Fruit fly (Drosophila melanogaster) whole organism, prepupa: Measurements from ENCODE around the gene Pebp1.

ENCODE experiments used
- Blimp-1 ChIP-seq: fragments of 200-800 bp; sonication (Bioruptor generic); optimal IDR thresholded peaks from 3 replicates; lab custom pipeline; 2017; ENCODE audit warnings: missing biosample characterization, missing genetic modification characterization, mild to moderate bottlenecking, moderate library complexity, missing genetic modification reagents
- CG10631 ChIP-seq: fragments of 200-800 bp; sonication (Bioruptor generic); optimal IDR thresholded peaks from 2 replicates; lab custom pipeline; 2016; ENCODE audit warnings: missing biosample characterization, missing genetic modification characterization
- CG10669 ChIP-seq: fragments of 200-800 bp; sonication (Bioruptor generic); optimal IDR thresholded peaks from 3 replicates; lab custom pipeline; 2018; ENCODE audit warnings: missing biosample characterization, mild to moderate bottlenecking, missing genetic modification characterization, moderate library complexity
- CG11294 ChIP-seq: fragments of 200-800 bp; sonication (Bioruptor generic); IDR thresholded peaks from 2 replicates; pipeline ENCODE4 v1.3.6; 2022; ENCODE audit warnings: missing biosample characterization, missing genetic modification characterization
- CG11762 ChIP-seq: fragments of 200-800 bp; sonication (Bioruptor generic); optimal IDR thresholded peaks from 3 replicates; lab custom pipeline; 2016; ENCODE audit warnings: missing biosample characterization, missing genetic modification characterization; ENCODE audit not compliant: insufficient read depth
- CG11902 ChIP-seq: fragments of 200-800 bp; sonication (Bioruptor generic); optimal IDR thresholded peaks from 3 replicates; lab custom pipeline; 2016; ENCODE audit warnings: missing biosample characterization, missing genetic modification characterization
- CG1621 ChIP-seq: fragments of 200-800 bp; sonication (Bioruptor generic); optimal IDR thresholded peaks from 3 replicates; lab custom pipeline; 2018; ENCODE audit warnings: missing biosample characterization, mild to moderate bottlenecking, missing genetic modification characterization
- CG16779 ChIP-seq: fragments of 200-800 bp; sonication (Bioruptor generic); optimal IDR thresholded peaks from 3 replicates; lab custom pipeline; 2017; ENCODE audit warnings: missing biosample characterization, mild to moderate bottlenecking, missing genetic modification characterization
- CG3032 ChIP-seq: fragments of 200-800 bp; optimal IDR thresholded peaks from 2 replicates; lab custom pipeline; 2019; ENCODE audit warnings: missing biosample characterization, mild to moderate bottlenecking, missing genetic modification characterization, moderate library complexity
- CG32006 ChIP-seq: fragments of 200-800 bp; sonication (Bioruptor generic); optimal IDR thresholded peaks from 3 replicates; lab custom pipeline; 2017; ENCODE audit warnings: missing biosample characterization, mild to moderate bottlenecking, missing genetic modification characterization
- CG34406 ChIP-seq: fragments of 200-800 bp; sonication (Bioruptor generic); optimal IDR thresholded peaks from 3 replicates; lab custom pipeline; 2016; ENCODE audit warnings: missing biosample characterization, missing genetic modification characterization
- CG3919 ChIP-seq: fragments of 200-800 bp; sonication (Bioruptor generic); optimal IDR thresholded peaks from 3 replicates; lab custom pipeline; 2016; ENCODE audit warnings: missing biosample characterization, missing genetic modification characterization
- CG6276 ChIP-seq: fragments of 200-800 bp; sonication (Bioruptor generic); optimal IDR thresholded peaks from 2 replicates; lab custom pipeline; 2017; ENCODE audit warnings: missing biosample characterization, mild to moderate bottlenecking, missing genetic modification characterization
- CG6792 ChIP-seq: fragments of 200-800 bp; sonication (Bioruptor generic); optimal IDR thresholded peaks from 3 replicates; lab custom pipeline; 2016; ENCODE audit warnings: missing biosample characterization, missing genetic modification characterization
- CG6808 ChIP-seq: fragments of 200-800 bp; sonication (Bioruptor generic); optimal IDR thresholded peaks from 3 replicates; lab custom pipeline; 2017; ENCODE audit warnings: missing biosample characterization, missing genetic modification characterization, mild to moderate bottlenecking, moderate library complexity, missing genetic modification reagents
- CG6854 ChIP-seq: fragments of 200-800 bp; sonication (Bioruptor generic); optimal IDR thresholded peaks from 2 replicates; lab custom pipeline; 2017; ENCODE audit warnings: missing biosample characterization, mild to moderate bottlenecking, missing genetic modification characterization
- CG8119 ChIP-seq: fragments of 200-800 bp; sonication (Bioruptor generic); IDR thresholded peaks from 3 replicates; pipeline ENCODE4 v1.3.6; 2022; ENCODE audit warnings: missing biosample characterization, missing genetic modification characterization
- CG8319 ChIP-seq: fragments of 200-800 bp; sonication (Bioruptor generic); optimal IDR thresholded peaks from 3 replicates; lab custom pipeline; 2016; ENCODE audit warnings: missing biosample characterization, missing genetic modification characterization
- CG8632 ChIP-seq: fragments of 200-800 bp; sonication (Bioruptor generic); optimal IDR thresholded peaks from 3 replicates; lab custom pipeline; 2016; ENCODE audit warnings: missing biosample characterization, missing genetic modification characterization
- Eip75B ChIP-seq: fragments of 200-800 bp; sonication (Bioruptor generic); optimal IDR thresholded peaks from 3 replicates; lab custom pipeline; 2016; ENCODE audit warnings: missing biosample characterization, missing genetic modification characterization
- Eip78C ChIP-seq: fragments of 200-800 bp; sonication (Bioruptor generic); peaks from one replicate; lab custom pipeline; 2016; ENCODE audit warnings: missing biosample characterization, missing genetic modification characterization
- Ets96B ChIP-seq: fragments of 200-800 bp; optimal IDR thresholded peaks from 2 replicates; lab custom pipeline; 2019; ENCODE audit warnings: missing biosample characterization, mild to moderate bottlenecking, missing genetic modification characterization, moderate library complexity
- Hr39 ChIP-seq: fragments of 200-800 bp; sonication (Bioruptor generic); optimal IDR thresholded peaks from 2 replicates; lab custom pipeline; 2016; ENCODE audit warnings: missing biosample characterization, missing genetic modification characterization
- Hr4 ChIP-seq: fragments of 200-800 bp; sonication (Bioruptor generic); optimal IDR thresholded peaks from 3 replicates; lab custom pipeline; 2016; ENCODE audit warnings: missing biosample characterization, missing genetic modification characterization
- Lpt ChIP-seq: fragments of 200-800 bp; sonication (Bioruptor generic); optimal IDR thresholded peaks from 3 replicates; lab custom pipeline; 2016; ENCODE audit warnings: missing biosample characterization, missing genetic modification characterization
- Sox14 ChIP-seq: fragments of 200-800 bp; sonication (Bioruptor generic); optimal IDR thresholded peaks from 3 replicates; lab custom pipeline; 2016; ENCODE audit warnings: missing biosample characterization, missing genetic modification characterization
- Sox15 ChIP-seq: fragments of 200-800 bp; sonication (Bioruptor generic); optimal IDR thresholded peaks from 3 replicates; lab custom pipeline; 2016; ENCODE audit warnings: missing biosample characterization, missing genetic modification characterization
- achi ChIP-seq: fragments of 200-800 bp; sonication (Bioruptor generic); optimal IDR thresholded peaks from 3 replicates; lab custom pipeline; 2016; ENCODE audit warnings: missing biosample characterization, missing genetic modification characterization
- acj6 ChIP-seq: fragments of 200-800 bp; sonication (Bioruptor generic); optimal IDR thresholded peaks from 3 replicates; lab custom pipeline; 2016; ENCODE audit warnings: missing biosample characterization, missing genetic modification characterization
- dsx ChIP-seq: fragments of 200-800 bp; optimal IDR thresholded peaks from 3 replicates; lab custom pipeline; 2019; ENCODE audit warnings: missing biosample characterization, mild to moderate bottlenecking, missing genetic modification characterization, moderate library complexity; ENCODE audit not compliant: poor library complexity, severe bottlenecking
- eg ChIP-seq: fragments of 200-800 bp; sonication (Bioruptor generic); IDR thresholded peaks from 3 replicates; pipeline ENCODE4 v1.3.6; 2022; ENCODE audit warnings: missing biosample characterization, missing genetic modification characterization
- esn ChIP-seq: fragments of 200-800 bp; sonication (Bioruptor generic); optimal IDR thresholded peaks from 2 replicates; lab custom pipeline; 2016; ENCODE audit warnings: missing biosample characterization, mild to moderate bottlenecking, missing genetic modification characterization, moderate library complexity
- fd59A ChIP-seq: fragments of 200-800 bp; sonication (Bioruptor generic); optimal IDR thresholded peaks from 2 replicates; lab custom pipeline; 2017; ENCODE audit warnings: missing biosample characterization, mild to moderate bottlenecking, missing genetic modification characterization, missing genetic modification reagents
- fkh ChIP-seq: fragments of 200-800 bp; sonication (Bioruptor generic); optimal IDR thresholded peaks from 3 replicates; lab custom pipeline; 2017; ENCODE audit warnings: missing biosample characterization, mild to moderate bottlenecking, missing genetic modification characterization, moderate library complexity
- net ChIP-seq: fragments of 200-800 bp; sonication (Bioruptor generic); optimal IDR thresholded peaks from 3 replicates; lab custom pipeline; 2016; ENCODE audit warnings: missing biosample characterization, missing genetic modification characterization
- pdm3 ChIP-seq: fragments of 200-800 bp; sonication (Bioruptor generic); optimal IDR thresholded peaks from 3 replicates; lab custom pipeline; 2016; ENCODE audit warnings: missing biosample characterization, missing genetic modification characterization
- spab ChIP-seq: fragments of 200-800 bp; sonication (Bioruptor generic); optimal IDR thresholded peaks from 2 replicates; lab custom pipeline; 2017; ENCODE audit warnings: missing biosample characterization, mild to moderate bottlenecking, missing genetic modification characterization, missing genetic modification reagents
- ss ChIP-seq, 2 experiments: fragments of 200-800 bp; sonication (Bioruptor generic); optimal IDR thresholded peaks; 2 replicates in 1 of 2; 3 replicates in 1 of 2; lab custom pipeline; 2017 to 2018; ENCODE audit warnings: mild to moderate bottlenecking in 2 of 2, missing biosample characterization in 2 of 2, missing genetic modification characterization in 2 of 2, moderate library complexity in 1 of 2
- svp ChIP-seq: fragments of 200-800 bp; sonication (Bioruptor generic); peaks from one replicate; lab custom pipeline; 2016; ENCODE audit warnings: missing biosample characterization, missing genetic modification characterization
- topi ChIP-seq: fragments of 200-800 bp; sonication (Bioruptor generic); optimal IDR thresholded peaks from 3 replicates; lab custom pipeline; 2016; ENCODE audit warnings: missing biosample characterization, missing genetic modification characterization
- vri ChIP-seq: fragments of 200-800 bp; sonication (Bioruptor generic); optimal IDR thresholded peaks from 3 replicates; lab custom pipeline; 2016; ENCODE audit warnings: missing biosample characterization, mild to moderate bottlenecking, missing genetic modification characterization

Pebp1 gene

DNA sequence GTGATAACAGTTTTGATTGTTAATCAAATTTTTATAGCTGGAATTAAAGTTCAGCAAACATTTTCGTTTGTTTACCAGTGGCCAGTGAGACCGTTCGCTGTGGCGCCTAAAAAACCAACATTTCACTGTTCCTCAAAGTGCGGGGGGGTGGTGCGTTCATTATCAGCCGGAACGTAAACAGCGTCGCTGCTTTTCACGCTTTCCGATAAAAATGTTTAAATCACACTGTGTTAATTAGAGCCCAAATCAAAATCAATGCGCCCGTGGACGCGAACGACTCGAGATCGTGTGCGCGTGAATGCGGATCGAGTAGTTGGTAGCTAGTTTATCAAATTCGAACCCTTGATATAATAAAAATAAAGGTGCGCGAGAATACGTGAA is 18.0 kb upstream of the Pebp1 start, which contains the start of gene CG34376 (continued):
- TF ChIP-seq Sox15 (GFP tag; lab: Kevin White, UChicago) (no peak), vri (GFP tag; lab: Kevin White, UChicago) (peak; percentile 18), Sox14 (peak; percentile 18), CG34406 (GFP tag; lab: Kevin White, UChicago) (peak; percentile 13), CG8319 (no peak), CG32006 (GFP tag; lab: Kevin White, UChicago) (peak; percentile 55), CG3919 (GFP tag; lab: Kevin White, UChicago) (peak; percentile 18)

DNA sequence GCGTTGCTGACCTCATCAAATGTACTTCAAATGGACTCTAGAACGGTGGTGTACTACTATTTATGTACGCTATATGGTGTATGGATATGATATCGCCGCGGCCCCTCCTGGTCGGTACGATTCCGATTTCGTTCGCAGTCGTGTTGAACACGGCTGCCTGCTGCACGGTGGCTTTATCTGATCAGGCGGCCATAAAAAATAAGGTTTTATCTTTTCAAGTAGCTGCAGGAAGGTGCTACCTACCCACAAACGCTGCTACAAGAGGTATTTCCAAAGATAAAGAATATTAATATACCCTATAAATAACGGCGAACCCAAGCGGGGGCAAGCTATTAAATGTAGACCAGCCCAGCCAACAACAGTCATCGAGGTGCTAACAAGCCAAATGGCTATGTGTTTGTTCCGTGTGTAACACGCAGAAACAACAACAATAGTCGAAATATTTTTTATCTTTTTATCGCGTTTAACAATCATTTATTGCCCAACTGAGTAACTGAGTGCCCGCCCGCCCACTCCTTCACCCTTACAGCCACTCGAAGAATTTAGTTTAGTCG is 15.9 kb upstream of the Pebp1 start:
- TF ChIP-seq Lpt (GFP tag; lab: Kevin White, UChicago): no peak
- peak; percentile 15 for TF ChIP-seq fkh
- TF ChIP-seq, all 60 proteins: peak for 1

DNA sequence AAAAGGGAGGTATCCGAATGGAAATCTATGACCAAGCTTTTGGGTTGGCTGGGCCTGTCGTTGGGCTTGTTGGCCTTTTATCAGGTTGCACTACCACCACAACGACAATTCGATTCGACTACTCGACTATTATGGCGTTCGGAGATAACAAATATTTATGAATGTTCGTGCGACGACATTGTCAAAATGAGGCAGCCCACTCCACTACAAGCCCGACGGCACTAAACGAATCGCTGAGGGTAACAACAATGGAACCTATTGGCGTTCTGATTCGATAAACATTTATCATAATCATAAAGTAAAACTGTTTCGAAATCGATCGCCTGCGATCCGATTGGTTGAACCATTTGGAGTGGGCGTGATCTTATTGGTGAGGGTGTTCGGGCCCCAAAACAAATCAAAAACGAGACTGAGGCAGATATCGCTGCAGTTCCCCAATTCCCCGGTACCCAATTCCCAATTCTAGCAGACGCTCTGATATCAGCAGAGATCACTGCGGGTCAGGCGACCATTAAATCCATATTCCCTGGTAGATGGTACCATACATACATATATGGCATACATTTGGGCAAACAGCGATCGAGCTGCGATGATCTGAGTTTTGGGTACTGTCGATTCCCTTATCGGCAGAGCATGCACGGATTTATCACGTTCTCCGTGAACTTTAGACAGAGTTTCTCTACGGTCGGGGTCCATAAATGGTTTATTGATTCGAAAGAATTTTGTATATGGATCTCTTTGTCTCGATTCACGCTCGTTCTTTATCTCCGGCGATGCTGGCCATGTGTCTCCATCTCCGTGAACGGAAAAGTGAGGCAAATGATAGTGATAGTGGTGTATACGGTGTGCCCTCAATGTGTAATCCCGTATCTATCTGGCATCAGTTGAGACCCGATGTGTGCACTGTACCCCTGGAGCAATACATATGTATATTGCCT is 11.2 kb upstream of the Pebp1 start:
- peak; percentile 98 for TF ChIP-seq svp
- no peak for TF ChIP-seq CG11294 (GFP tag; lab: Robert Waterston, UW)
- no peak for TF ChIP-seq Eip78C (GFP tag; lab: Kevin White, UChicago)

DNA sequence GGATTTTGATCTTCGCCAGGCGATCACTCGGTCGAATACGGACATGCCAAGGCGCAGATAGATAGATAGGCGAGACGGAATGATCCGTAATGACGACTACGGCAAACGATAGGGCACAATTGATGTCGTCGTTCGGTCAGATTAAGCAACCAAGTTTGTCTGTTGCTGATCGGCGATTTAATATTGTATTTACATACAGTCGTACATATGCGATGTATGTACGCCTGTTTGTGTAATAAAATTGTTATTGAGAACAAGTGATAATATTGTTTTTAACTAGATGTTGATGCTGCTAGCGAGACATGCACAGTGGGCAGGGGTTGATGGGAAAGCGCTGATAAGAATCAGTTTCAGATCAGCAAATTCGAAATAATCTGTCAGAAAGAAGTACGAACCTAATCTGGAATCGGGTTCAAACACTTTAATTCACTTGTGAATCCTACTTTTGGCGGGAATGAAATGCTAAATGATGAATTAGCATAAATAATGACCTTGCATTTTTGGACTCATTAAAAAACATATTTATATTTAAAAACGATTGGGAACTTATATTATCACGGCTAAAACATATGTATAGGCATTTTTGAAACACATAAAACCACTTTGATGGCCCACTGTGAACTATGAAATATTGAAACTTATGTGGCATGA is 10.4 kb upstream of the Pebp1 start:
- no peak for TF ChIP-seq Hr4
- peak; percentile 34 for TF ChIP-seq pdm3 (GFP tag; lab: Kevin White, UChicago)
- peak; percentile 35 for TF ChIP-seq CG3919 (GFP tag; lab: Kevin White, UChicago)
- TF ChIP-seq Sox14: peak; percentile 32
- TF ChIP-seq fd59A (GFP tag; lab: Kevin White, UChicago): peak; percentile 16
- TF ChIP-seq CG1621 (tag; lab: Kevin White, UChicago): peak; percentile 18
- peak; percentile 72 for TF ChIP-seq CG32006 (GFP tag; lab: Kevin White, UChicago)
- peak; percentile 38 for TF ChIP-seq CG6792 (GFP tag; lab: Kevin White, UChicago)
- TF ChIP-seq Eip78C (GFP tag; lab: Kevin White, UChicago): peak; percentile 88
- no peak for TF ChIP-seq dsx
- peak; percentile 52 for TF ChIP-seq Eip75B
- peak; percentile 27 for TF ChIP-seq CG6276
- peak; percentile 26 for TF ChIP-seq net
- peak; percentile 52 for TF ChIP-seq achi
- TF ChIP-seq topi (GFP tag; lab: Kevin White, UChicago): peak; percentile 2
- no peak for TF ChIP-seq CG8319
- TF ChIP-seq svp: peak; percentile 81
- TF ChIP-seq ss (GFP tag; optimal IDR thresholded peaks at IDR 0.05; lab: Kevin White, UChicago): peak in 1 of 2 experiments; percentile 48
- TF ChIP-seq CG10631 (GFP tag; lab: Kevin White, UChicago): peak; percentile 20
- peak; percentile 29 for TF ChIP-seq CG8632
- no peak for TF ChIP-seq Blimp-1 (GFP tag; lab: Kevin White, UChicago)
- TF ChIP-seq CG11902 (GFP tag; lab: Kevin White, UChicago): peak; percentile 13
- peak; percentile 35 for TF ChIP-seq CG16779 (tag; lab: Kevin White, UChicago)
- peak; percentile 20 for TF ChIP-seq esn
- TF ChIP-seq CG3032 (tag; lab: Kevin White, UChicago): peak; percentile 38
- TF ChIP-seq CG6808 (GFP tag; lab: Kevin White, UChicago): peak; percentile 53
- no peak for TF ChIP-seq acj6
- peak; percentile 53 for TF ChIP-seq CG10669
- TF ChIP-seq spab: peak; percentile 54
- no peak for TF ChIP-seq Hr39 (GFP tag; lab: Kevin White, UChicago)
- TF ChIP-seq CG11762: peak; percentile 37
- no peak for TF ChIP-seq CG6854 (GFP tag; lab: Kevin White, UChicago)
- peak; percentile 45 for TF ChIP-seq Ets96B (tag; lab: Kevin White, UChicago)
- 0 out of 3 replicates have a peak, but pooled peaks have one; percentile 13 for TF ChIP-seq eg (GFP tag; lab: Robert Waterston, UW)
- TF ChIP-seq CG8119 (GFP tag; lab: Robert Waterston, UW): 0 out of 3 replicates have a peak, but pooled peaks have one; percentile 22
